Fruit fly (Drosophila melanogaster): ENCODE results near the gene CG18493.

The CG18493 gene

dm6 chr3R:19403096-19403515, 13.0 kb downstream of the CG18493 start, which contains the start of the genes Ino80 and Aptx (continued):
- TF ChIP-seq CG10543 (GFP tag; optimal IDR thresholded peaks at IDR 0.05) = peak; percentile 92
- TF ChIP-seq CG10274 (GFP tag; optimal IDR thresholded peaks at IDR 0.05) = peak; percentile 59
- peak; percentile 75 for TF ChIP-seq gro (GFP tag; optimal IDR thresholded peaks at IDR 0.05)
- TF ChIP-seq E2f2 (GFP tag; IDR thresholded peaks at IDR 0.05) = peak; percentile 73
- peak; percentile 50 for TF ChIP-seq ash1 (GFP tag; optimal IDR thresholded peaks at IDR 0.05)
- no peak for TF ChIP-seq Trl (optimal IDR thresholded peaks at IDR 0.05)
- TF ChIP-seq Trl (GFP tag; optimal IDR thresholded peaks at IDR 0.05) = peak; percentile 95
- TF ChIP-seq sd (tag; optimal IDR thresholded peaks at IDR 0.05) = no peak
- TF ChIP-seq bbx (GFP tag; IDR thresholded peaks at IDR 0.05; ENCODE audit: partially characterized antibody) = peak; percentile 97
- peak; percentile 91 for TF ChIP-seq mam (GFP tag; optimal IDR thresholded peaks at IDR 0.05)
- TF ChIP-seq Vsx1 (GFP tag; optimal IDR thresholded peaks at IDR 0.05) = no peak
- peak; percentile 91 for TF ChIP-seq CG3726 (GFP tag; IDR thresholded peaks at IDR 0.05)
- peak; percentile 86 for TF ChIP-seq cas (GFP tag; IDR thresholded peaks at IDR 0.05)
- peak in 1 of 3 experiments; percentile 95 for TF ChIP-seq lola (GFP tag; optimal IDR thresholded peaks at IDR 0.05)
- TF ChIP-seq Sry-δ (GFP tag; optimal IDR thresholded peaks at IDR 0.05) = peak; percentile 94
- peak; percentile 82 for TF ChIP-seq hbn (GFP tag; IDR thresholded peaks at IDR 0.05; ENCODE audit: partially characterized antibody)
- TF ChIP-seq CG13624 (GFP tag; optimal IDR thresholded peaks at IDR 0.05) = peak; percentile 95
- TF ChIP-seq CG6654 (GFP tag; optimal IDR thresholded peaks at IDR 0.05) = peak; percentile 73
- peak; percentile 96 for TF ChIP-seq esg (GFP tag; conservative IDR thresholded peaks at IDR 0.05)
- peak; percentile 96 for TF ChIP-seq CG32532 (GFP tag; IDR thresholded peaks at IDR 0.05)
- peak; percentile 87 for TF ChIP-seq CG12236 (GFP tag; optimal IDR thresholded peaks at IDR 0.05)
- TF ChIP-seq luna (GFP tag; optimal IDR thresholded peaks at IDR 0.05) = peak; percentile 76
- TF ChIP-seq ci (GFP tag; IDR thresholded peaks at IDR 0.05) = peak; percentile 84
- peak; percentile 73 for TF ChIP-seq CG6254 (GFP tag; optimal IDR thresholded peaks at IDR 0.05)
- TF ChIP-seq sima (GFP tag; optimal IDR thresholded peaks at IDR 0.05) = peak; percentile 75
- peak; percentile 97 for TF ChIP-seq Chrac-16 (GFP tag; optimal IDR thresholded peaks at IDR 0.05)
- peak; percentile 92 for TF ChIP-seq pnt (GFP tag; optimal IDR thresholded peaks at IDR 0.05)
- TF ChIP-seq Doc2 (GFP tag; IDR thresholded peaks at IDR 0.05) = peak; percentile 74; the same call in 1 of the 2 replicates
- TF ChIP-seq CG6854 (GFP tag; optimal IDR thresholded peaks at IDR 0.05) = peak; percentile 71
- TF ChIP-seq hth (optimal IDR thresholded peaks at IDR 0.05) = no peak
- peak; percentile 38 for TF ChIP-seq TFAM (GFP tag; optimal IDR thresholded peaks at IDR 0.05)
- peak; percentile 96 for TF ChIP-seq CG12391 (tag; optimal IDR thresholded peaks at IDR 0.05)
- peak; percentile 95 for TF ChIP-seq zfh1 (GFP tag; IDR thresholded peaks at IDR 0.05)
- TF ChIP-seq danr (GFP tag; IDR thresholded peaks at IDR 0.05) = peak; percentile 89
- peak; percentile 97 for TF ChIP-seq Bgb (GFP tag; IDR thresholded peaks at IDR 0.05; ENCODE audit: partially characterized antibody)
- peak; percentile 85 for TF ChIP-seq Poxn (GFP tag; IDR thresholded peaks at IDR 0.05)
- peak; percentile 88 for TF ChIP-seq NC2β (GFP tag; optimal IDR thresholded peaks at IDR 0.05)
- TF ChIP-seq sr (GFP tag; IDR thresholded peaks at IDR 0.05) = peak; percentile 49; the same call in 1 of the 3 replicates
- peak; percentile 87 for TF ChIP-seq Sox100B (GFP tag; optimal IDR thresholded peaks at IDR 0.05)
- no peak for TF ChIP-seq abd-A (tag; optimal IDR thresholded peaks at IDR 0.05)
- TF ChIP-seq Hr51 (GFP tag; optimal IDR thresholded peaks at IDR 0.05) = peak; percentile 93 to 95
- TF ChIP-seq MBD-R2 (GFP tag; IDR thresholded peaks at IDR 0.05) = peak; percentile 85
- peak; percentile 93 for TF ChIP-seq trem (tag; optimal IDR thresholded peaks at IDR 0.05)
- TF ChIP-seq Ada2b (GFP tag; IDR thresholded peaks at IDR 0.05) = peak; percentile 93
- peak; percentile 77 for TF ChIP-seq ATbp (GFP tag; optimal IDR thresholded peaks at IDR 0.05)
- peak; percentile 85 for TF ChIP-seq CG17385 (GFP tag; optimal IDR thresholded peaks at IDR 0.05)
- TF ChIP-seq wek (GFP tag; optimal IDR thresholded peaks at IDR 0.05) = peak; percentile 65
- no peak for TF ChIP-seq fru (optimal IDR thresholded peaks at IDR 0.05)
- peak; percentile 95 for TF ChIP-seq dmrt11E (tag; optimal IDR thresholded peaks at IDR 0.05)
- TF ChIP-seq lov (optimal IDR thresholded peaks at IDR 0.05) = no peak
- TF ChIP-seq lov (GFP tag; IDR thresholded peaks at IDR 0.05) = peak; percentile 87
- TF ChIP-seq CG33213 (GFP tag; optimal IDR thresholded peaks at IDR 0.05) = peak; percentile 93
